Fruit fly (Drosophila melanogaster): Measurements from ENCODE around the gene GABA-B-R1.

GABA-B-R1 gene

dm6 chr2L:15057225-15058117 is 41.3 kb downstream of the GABA-B-R1 start, which contains the start of gene ck (continued):
- TF ChIP-seq fd64A (GFP tag; optimal IDR thresholded peaks at IDR 0.05), result no peak
- no peak for TF ChIP-seq CG5953 (GFP tag; IDR thresholded peaks at IDR 0.05)
- TF ChIP-seq CG12942 (GFP tag; optimal IDR thresholded peaks at IDR 0.05), result no peak
- peak; percentile 96 for TF ChIP-seq E2f2 (GFP tag; IDR thresholded peaks at IDR 0.05)
- peak; percentile 49 for TF ChIP-seq MESR4 (GFP tag; optimal IDR thresholded peaks at IDR 0.05)
- peak; percentile 73 for TF ChIP-seq BEAF-32 (GFP tag; optimal IDR thresholded peaks at IDR 0.05)
- TF ChIP-seq exex (tag; optimal IDR thresholded peaks at IDR 0.05), result peak; percentile 2
- no peak for TF ChIP-seq Hsf (GFP tag; optimal IDR thresholded peaks at IDR 0.05)
- TF ChIP-seq CG17912 (GFP tag; optimal IDR thresholded peaks at IDR 0.05), result no peak
- no peak for TF ChIP-seq mam (GFP tag; optimal IDR thresholded peaks at IDR 0.05)
- no peak for TF ChIP-seq Sox100B (GFP tag; optimal IDR thresholded peaks at IDR 0.05)
- TF ChIP-seq CG18764 (GFP tag; optimal IDR thresholded peaks at IDR 0.05), result no peak
- TF ChIP-seq cato (GFP tag; optimal IDR thresholded peaks at IDR 0.05; ENCODE audit: borderline replicate concordance), result no peak
- TF ChIP-seq CG30020 (tag; optimal IDR thresholded peaks at IDR 0.05), result peak; percentile 22
- no peak for TF ChIP-seq NK7.1 (GFP tag; optimal IDR thresholded peaks at IDR 0.05)
- TF ChIP-seq CkIIα-i1 (GFP tag; IDR thresholded peaks at IDR 0.05), result no peak
- TF ChIP-seq sd (tag; optimal IDR thresholded peaks at IDR 0.05), result peak; percentile 44
- TF ChIP-seq CG13894 (tag; optimal IDR thresholded peaks at IDR 0.05), result peak; percentile 23
- no peak for TF ChIP-seq CG15479 (GFP tag; optimal IDR thresholded peaks at IDR 0.05)
- TF ChIP-seq CG8388 (GFP tag; optimal IDR thresholded peaks at IDR 0.05), result no peak
- TF ChIP-seq CG12391 (tag; optimal IDR thresholded peaks at IDR 0.05), result peak; percentile 2
- no peak for TF ChIP-seq CG2889 (GFP tag; IDR thresholded peaks at IDR 0.05)
- no peak for TF ChIP-seq usp (GFP tag; optimal IDR thresholded peaks at IDR 0.05)
- TF ChIP-seq CG1603 (tag; optimal IDR thresholded peaks at IDR 0.05), result peak; percentile 82
- peak; percentile 64 for TF ChIP-seq Sin3A (optimal IDR thresholded peaks at IDR 0.05)
- peak; percentile 74 for TF ChIP-seq amos (GFP tag; IDR thresholded peaks at IDR 0.05; ENCODE audit: partially characterized antibody)
- TF ChIP-seq CG16779 (GFP tag; IDR thresholded peaks at IDR 0.05), result no peak
- TF ChIP-seq Doc2 (GFP tag; IDR thresholded peaks at IDR 0.05), result no peak
- TF ChIP-seq CrebB (tag; optimal IDR thresholded peaks at IDR 0.05), result no peak
- TF ChIP-seq gcm2 (GFP tag; optimal IDR thresholded peaks at IDR 0.05), result no peak
- peak; percentile 59; the same call in 1 of the 2 replicates for TF ChIP-seq inv (GFP tag; IDR thresholded peaks at IDR 0.05; ENCODE audit: partially characterized antibody)
- no peak for TF ChIP-seq CG11695 (GFP tag; IDR thresholded peaks at IDR 0.05)
- no peak for TF ChIP-seq Hr39 (optimal IDR thresholded peaks at IDR 0.05)
- no peak; the same call in 2 of the 3 replicates for TF ChIP-seq mld (GFP tag; IDR thresholded peaks at IDR 0.05; ENCODE audit: partially characterized antibody)
- no peak for TF ChIP-seq slp2 (GFP tag; optimal IDR thresholded peaks at IDR 0.05)
- peak; percentile 66 for TF ChIP-seq zen (tag; optimal IDR thresholded peaks at IDR 0.05)
- no peak for TF ChIP-seq CG12071 (GFP tag; optimal IDR thresholded peaks at IDR 0.05)
- TF ChIP-seq crp (GFP tag; optimal IDR thresholded peaks at IDR 0.05), result no peak
- TF ChIP-seq CG8281 (tag; optimal IDR thresholded peaks at IDR 0.05), result no peak
- no peak for TF ChIP-seq Tbp (GFP tag; optimal IDR thresholded peaks at IDR 0.05)
- peak; percentile 67 for TF ChIP-seq vvl (GFP tag; IDR thresholded peaks at IDR 0.05)
- TF ChIP-seq CG18262 (tag; optimal IDR thresholded peaks at IDR 0.05), result no peak
- TF ChIP-seq CG13287 (GFP tag; IDR thresholded peaks at IDR 0.05; ENCODE audit: partially characterized antibody), result peak; percentile 74
- TF ChIP-seq vfl (GFP tag; optimal IDR thresholded peaks at IDR 0.05), result no peak
- TF ChIP-seq Lhr (GFP tag; optimal IDR thresholded peaks at IDR 0.05), result peak; percentile 82
- TF ChIP-seq CG14667 (GFP tag; IDR thresholded peaks at IDR 0.05), result no peak
- no peak for TF ChIP-seq CG4820 (GFP tag; optimal IDR thresholded peaks at IDR 0.05)
- TF ChIP-seq CG9817 (tag; optimal IDR thresholded peaks at IDR 0.05), result no peak
- TF ChIP-seq Neu2 (GFP tag; optimal IDR thresholded peaks at IDR 0.05; ENCODE audit: borderline replicate concordance), result no peak
